Fruit fly (Drosophila melanogaster) whole organism, prepupa: ENCODE results near the gene CG46244.

Experiments
- Blimp-1 ChIP-seq: fragments of 200-800 bp; sonication (Bioruptor generic); optimal IDR thresholded peaks from 3 replicates; lab custom pipeline; 2017; ENCODE audit warnings: missing biosample characterization, missing genetic modification characterization, mild to moderate bottlenecking, moderate library complexity, missing genetic modification reagents
- CG10631 ChIP-seq: fragments of 200-800 bp; sonication (Bioruptor generic); optimal IDR thresholded peaks from 2 replicates; lab custom pipeline; 2016; ENCODE audit warnings: missing biosample characterization, missing genetic modification characterization
- CG10669 ChIP-seq: fragments of 200-800 bp; sonication (Bioruptor generic); optimal IDR thresholded peaks from 3 replicates; lab custom pipeline; 2018; ENCODE audit warnings: missing biosample characterization, mild to moderate bottlenecking, missing genetic modification characterization, moderate library complexity
- CG11762 ChIP-seq: fragments of 200-800 bp; sonication (Bioruptor generic); optimal IDR thresholded peaks from 3 replicates; lab custom pipeline; 2016; ENCODE audit warnings: missing biosample characterization, missing genetic modification characterization; ENCODE audit not compliant: insufficient read depth
- CG11902 ChIP-seq: fragments of 200-800 bp; sonication (Bioruptor generic); optimal IDR thresholded peaks from 3 replicates; lab custom pipeline; 2016; ENCODE audit warnings: missing biosample characterization, missing genetic modification characterization
- CG15336 ChIP-seq: fragments of 200-800 bp; sonication (Bioruptor generic); IDR thresholded peaks from 2 replicates; pipeline ENCODE4 v1.3.6; 2022; ENCODE audit warnings: missing biosample characterization, missing genetic modification characterization
- CG1621 ChIP-seq: fragments of 200-800 bp; sonication (Bioruptor generic); optimal IDR thresholded peaks from 3 replicates; lab custom pipeline; 2018; ENCODE audit warnings: missing biosample characterization, mild to moderate bottlenecking, missing genetic modification characterization
- CG16779 ChIP-seq: fragments of 200-800 bp; sonication (Bioruptor generic); optimal IDR thresholded peaks from 3 replicates; lab custom pipeline; 2017; ENCODE audit warnings: missing biosample characterization, mild to moderate bottlenecking, missing genetic modification characterization
- CG3032 ChIP-seq: fragments of 200-800 bp; optimal IDR thresholded peaks from 2 replicates; lab custom pipeline; 2019; ENCODE audit warnings: missing biosample characterization, mild to moderate bottlenecking, missing genetic modification characterization, moderate library complexity
- CG31627 ChIP-seq: fragments of 200-800 bp; sonication (Bioruptor generic); optimal IDR thresholded peaks from 3 replicates; lab custom pipeline; 2016; ENCODE audit warnings: missing biosample characterization, missing genetic modification characterization
- CG34406 ChIP-seq: fragments of 200-800 bp; sonication (Bioruptor generic); optimal IDR thresholded peaks from 3 replicates; lab custom pipeline; 2016; ENCODE audit warnings: missing biosample characterization, missing genetic modification characterization
- CG3919 ChIP-seq: fragments of 200-800 bp; sonication (Bioruptor generic); optimal IDR thresholded peaks from 3 replicates; lab custom pipeline; 2016; ENCODE audit warnings: missing biosample characterization, missing genetic modification characterization
- CG4318 ChIP-seq: fragments of 200-800 bp; sonication (Bioruptor generic); optimal IDR thresholded peaks from 3 replicates; lab custom pipeline; 2017; ENCODE audit warnings: missing biosample characterization, mild to moderate bottlenecking, missing genetic modification characterization
- CG6163 ChIP-seq: fragments of 200-800 bp; sonication (Bioruptor generic); IDR thresholded peaks from 3 replicates; pipeline ENCODE4 v1.3.6; 2022; ENCODE audit warnings: missing biosample characterization, missing genetic modification characterization
- CG6276 ChIP-seq: fragments of 200-800 bp; sonication (Bioruptor generic); optimal IDR thresholded peaks from 2 replicates; lab custom pipeline; 2017; ENCODE audit warnings: missing biosample characterization, mild to moderate bottlenecking, missing genetic modification characterization
- CG6808 ChIP-seq: fragments of 200-800 bp; sonication (Bioruptor generic); optimal IDR thresholded peaks from 3 replicates; lab custom pipeline; 2017; ENCODE audit warnings: missing biosample characterization, missing genetic modification characterization, mild to moderate bottlenecking, moderate library complexity, missing genetic modification reagents
- CG7368 ChIP-seq: fragments of 200-800 bp; sonication (Bioruptor generic); optimal IDR thresholded peaks from 3 replicates; lab custom pipeline; 2016; ENCODE audit warnings: missing biosample characterization, missing genetic modification characterization
- CG8119 ChIP-seq: fragments of 200-800 bp; sonication (Bioruptor generic); IDR thresholded peaks from 3 replicates; pipeline ENCODE4 v1.3.6; 2022; ENCODE audit warnings: missing biosample characterization, missing genetic modification characterization
- CG8319 ChIP-seq: fragments of 200-800 bp; sonication (Bioruptor generic); optimal IDR thresholded peaks from 3 replicates; lab custom pipeline; 2016; ENCODE audit warnings: missing biosample characterization, missing genetic modification characterization
- CG9139 ChIP-seq: fragments of 200-800 bp; sonication (Bioruptor generic); optimal IDR thresholded peaks from 3 replicates; lab custom pipeline; 2017; ENCODE audit warnings: missing biosample characterization, mild to moderate bottlenecking, missing genetic modification characterization
- Eip75B ChIP-seq: fragments of 200-800 bp; sonication (Bioruptor generic); optimal IDR thresholded peaks from 3 replicates; lab custom pipeline; 2016; ENCODE audit warnings: missing biosample characterization, missing genetic modification characterization
- Eip78C ChIP-seq: fragments of 200-800 bp; sonication (Bioruptor generic); peaks from one replicate; lab custom pipeline; 2016; ENCODE audit warnings: missing biosample characterization, missing genetic modification characterization
- Eip93F ChIP-seq: fragments of 200-800 bp; sonication (Bioruptor generic); optimal IDR thresholded peaks from 2 replicates; lab custom pipeline; 2016; ENCODE audit warnings: missing biosample characterization, mild to moderate bottlenecking, missing genetic modification characterization
- Gug ChIP-seq: fragments of 200-800 bp; sonication (Bioruptor generic); IDR thresholded peaks from 2 replicates; pipeline ENCODE4 v1.3.6; 2022; ENCODE audit warnings: missing biosample characterization, missing genetic modification characterization
- Hr38 ChIP-seq: sonication (Bioruptor generic); optimal IDR thresholded peaks from 2 replicates; lab custom pipeline; 2016; ENCODE audit warnings: missing biosample characterization, missing genetic modification characterization
- Hr39 ChIP-seq: fragments of 200-800 bp; sonication (Bioruptor generic); optimal IDR thresholded peaks from 2 replicates; lab custom pipeline; 2016; ENCODE audit warnings: missing biosample characterization, missing genetic modification characterization
- Hr4 ChIP-seq: fragments of 200-800 bp; sonication (Bioruptor generic); optimal IDR thresholded peaks from 3 replicates; lab custom pipeline; 2016; ENCODE audit warnings: missing biosample characterization, missing genetic modification characterization
- Lpt ChIP-seq: fragments of 200-800 bp; sonication (Bioruptor generic); optimal IDR thresholded peaks from 3 replicates; lab custom pipeline; 2016; ENCODE audit warnings: missing biosample characterization, missing genetic modification characterization
- Met ChIP-seq: fragments of 200-800 bp; sonication (Bioruptor generic); optimal IDR thresholded peaks from 3 replicates; lab custom pipeline; 2016; ENCODE audit warnings: missing biosample characterization, missing genetic modification characterization
- OdsH ChIP-seq: fragments of 200-800 bp; sonication (Bioruptor generic); optimal IDR thresholded peaks from 3 replicates; lab custom pipeline; 2016; ENCODE audit warnings: missing biosample characterization, missing genetic modification characterization
- Smox ChIP-seq: fragments of 200-800 bp; sonication (Bioruptor generic); optimal IDR thresholded peaks from 3 replicates; lab custom pipeline; 2016; ENCODE audit warnings: missing biosample characterization, missing genetic modification characterization
- Sox102F ChIP-seq: fragments of 200-800 bp; sonication (Bioruptor generic); optimal IDR thresholded peaks from 2 replicates; lab custom pipeline; 2016; ENCODE audit warnings: missing biosample characterization, mild to moderate bottlenecking, missing genetic modification characterization
- Sox14 ChIP-seq: fragments of 200-800 bp; sonication (Bioruptor generic); optimal IDR thresholded peaks from 3 replicates; lab custom pipeline; 2016; ENCODE audit warnings: missing biosample characterization, missing genetic modification characterization
- Sox15 ChIP-seq: fragments of 200-800 bp; sonication (Bioruptor generic); optimal IDR thresholded peaks from 3 replicates; lab custom pipeline; 2016; ENCODE audit warnings: missing biosample characterization, missing genetic modification characterization
- achi ChIP-seq: fragments of 200-800 bp; sonication (Bioruptor generic); optimal IDR thresholded peaks from 3 replicates; lab custom pipeline; 2016; ENCODE audit warnings: missing biosample characterization, missing genetic modification characterization
- acj6 ChIP-seq: fragments of 200-800 bp; sonication (Bioruptor generic); optimal IDR thresholded peaks from 3 replicates; lab custom pipeline; 2016; ENCODE audit warnings: missing biosample characterization, missing genetic modification characterization
- cyc ChIP-seq: fragments of 200-800 bp; sonication (Bioruptor generic); optimal IDR thresholded peaks from 3 replicates; lab custom pipeline; 2016; ENCODE audit warnings: missing biosample characterization, missing genetic modification characterization
- dsx ChIP-seq: fragments of 200-800 bp; optimal IDR thresholded peaks from 3 replicates; lab custom pipeline; 2019; ENCODE audit warnings: missing biosample characterization, mild to moderate bottlenecking, missing genetic modification characterization, moderate library complexity; ENCODE audit not compliant: poor library complexity, severe bottlenecking
- eg ChIP-seq: fragments of 200-800 bp; sonication (Bioruptor generic); IDR thresholded peaks from 3 replicates; pipeline ENCODE4 v1.3.6; 2022; ENCODE audit warnings: missing biosample characterization, missing genetic modification characterization
- esn ChIP-seq: fragments of 200-800 bp; sonication (Bioruptor generic); optimal IDR thresholded peaks from 2 replicates; lab custom pipeline; 2016; ENCODE audit warnings: missing biosample characterization, mild to moderate bottlenecking, missing genetic modification characterization, moderate library complexity
- fd59A ChIP-seq: fragments of 200-800 bp; sonication (Bioruptor generic); optimal IDR thresholded peaks from 2 replicates; lab custom pipeline; 2017; ENCODE audit warnings: missing biosample characterization, mild to moderate bottlenecking, missing genetic modification characterization, missing genetic modification reagents
- fkh ChIP-seq: fragments of 200-800 bp; sonication (Bioruptor generic); optimal IDR thresholded peaks from 3 replicates; lab custom pipeline; 2017; ENCODE audit warnings: missing biosample characterization, mild to moderate bottlenecking, missing genetic modification characterization, moderate library complexity
- lz ChIP-seq: fragments of 200-800 bp; sonication (Bioruptor generic); optimal IDR thresholded peaks from 3 replicates; lab custom pipeline; 2016; ENCODE audit warnings: missing biosample characterization, missing genetic modification characterization
- net ChIP-seq: fragments of 200-800 bp; sonication (Bioruptor generic); optimal IDR thresholded peaks from 3 replicates; lab custom pipeline; 2016; ENCODE audit warnings: missing biosample characterization, missing genetic modification characterization
- pdm3 ChIP-seq: fragments of 200-800 bp; sonication (Bioruptor generic); optimal IDR thresholded peaks from 3 replicates; lab custom pipeline; 2016; ENCODE audit warnings: missing biosample characterization, missing genetic modification characterization
- salr ChIP-seq, 2 experiments: fragments of 200-800 bp; sonication (Bioruptor generic); optimal IDR thresholded peaks; 3 replicates each; lab custom pipeline; 2016 to 2018; ENCODE audit warnings: missing biosample characterization in 2 of 2, missing genetic modification characterization in 2 of 2, mild to moderate bottlenecking in 1 of 2
- topi ChIP-seq: fragments of 200-800 bp; sonication (Bioruptor generic); optimal IDR thresholded peaks from 3 replicates; lab custom pipeline; 2016; ENCODE audit warnings: missing biosample characterization, missing genetic modification characterization
- vri ChIP-seq: fragments of 200-800 bp; sonication (Bioruptor generic); optimal IDR thresholded peaks from 3 replicates; lab custom pipeline; 2016; ENCODE audit warnings: missing biosample characterization, mild to moderate bottlenecking, missing genetic modification characterization

CG46244 gene

dm6 chr2L:19577187-19577765, 29.1 kb upstream of the CG46244 start, which contains the start of the genes spi and msb1l:
Gene spi (minus strand): TSS chr2L:19577315.
Gene msb1l (plus strand): TSS chr2L:19577701.
- peak; percentile 41 for TF ChIP-seq acj6
- TF ChIP-seq vri (GFP tag; lab: Kevin White, UChicago): no peak
- peak; percentile 5 for TF ChIP-seq CG11902 (GFP tag; lab: Kevin White, UChicago)
- TF ChIP-seq CG6163: no peak
- TF ChIP-seq Eip93F: no peak
- TF ChIP-seq CG4318 (GFP tag; lab: Kevin White, UChicago): no peak
- peak; percentile 45 for TF ChIP-seq Smox (GFP tag; lab: Kevin White, UChicago)
- no peak for TF ChIP-seq CG15336 (GFP tag; lab: Robert Waterston, UW)
- TF ChIP-seq CG3032 (tag; lab: Kevin White, UChicago): peak; percentile 57
- TF ChIP-seq Hr4 (GFP tag; lab: Kevin White, UChicago): peak; percentile 27
- peak; percentile 12 for TF ChIP-seq achi (GFP tag; lab: Kevin White, UChicago)
- TF ChIP-seq CG34406: no peak
- TF ChIP-seq Lpt (GFP tag; lab: Kevin White, UChicago): no peak
- TF ChIP-seq Hr38 (GFP tag; lab: Kevin White, UChicago): no peak
- TF ChIP-seq fd59A: no peak
- peak; percentile 16 for TF ChIP-seq CG8319 (GFP tag; lab: Kevin White, UChicago)
- no peak for TF ChIP-seq Gug (GFP tag; lab: Robert Waterston, UW)
- TF ChIP-seq Sox15 (GFP tag; lab: Kevin White, UChicago): peak; percentile 21
- peak; percentile 15 for TF ChIP-seq CG3919 (GFP tag; lab: Kevin White, UChicago)
- TF ChIP-seq CG11762 (GFP tag; lab: Kevin White, UChicago): no peak
- TF ChIP-seq fkh: no peak
- 0 out of 3 replicates have a peak, but pooled peaks have one; percentile 2 for TF ChIP-seq eg (GFP tag; lab: Robert Waterston, UW)
- peak; percentile 9 for TF ChIP-seq Hr39 (GFP tag; lab: Kevin White, UChicago)
- TF ChIP-seq pdm3 (GFP tag; lab: Kevin White, UChicago): peak; percentile 42
- no peak for TF ChIP-seq CG8119 (GFP tag; lab: Robert Waterston, UW)
- TF ChIP-seq CG6808 (GFP tag; lab: Kevin White, UChicago): no peak
- peak; percentile 50 for TF ChIP-seq OdsH (GFP tag; lab: Kevin White, UChicago)
- peak; percentile 58 for TF ChIP-seq Eip78C (GFP tag; lab: Kevin White, UChicago)
- no peak for TF ChIP-seq CG9139 (GFP tag; lab: Kevin White, UChicago)
- peak; percentile 55 for TF ChIP-seq esn (GFP tag; lab: Kevin White, UChicago)
- no peak for TF ChIP-seq CG7368
- TF ChIP-seq CG10669 (GFP tag; lab: Kevin White, UChicago): no peak
- no peak for TF ChIP-seq Eip75B (GFP tag; lab: Kevin White, UChicago)
- peak; percentile 33 for TF ChIP-seq lz (GFP tag; lab: Kevin White, UChicago)
- no peak for TF ChIP-seq Sox102F (GFP tag; lab: Kevin White, UChicago)
- peak; percentile 1 for TF ChIP-seq Sox14 (GFP tag; lab: Kevin White, UChicago)
- TF ChIP-seq dsx: no peak
- peak; percentile 14 for TF ChIP-seq Blimp-1 (GFP tag; lab: Kevin White, UChicago)
- TF ChIP-seq CG10631 (GFP tag; lab: Kevin White, UChicago): peak; percentile 66
- TF ChIP-seq CG1621 (tag; lab: Kevin White, UChicago): no peak
- no peak for TF ChIP-seq CG6276
- TF ChIP-seq cyc (GFP tag; lab: Kevin White, UChicago): peak; percentile 48
- TF ChIP-seq net (GFP tag; lab: Kevin White, UChicago): no peak
- TF ChIP-seq Met: peak; percentile 25
- no peak for TF ChIP-seq CG16779 (tag; lab: Kevin White, UChicago)
- TF ChIP-seq salr (GFP tag; optimal IDR thresholded peaks at IDR 0.05; lab: Kevin White, UChicago): no peak
- TF ChIP-seq topi (GFP tag; lab: Kevin White, UChicago): peak; percentile 12
- peak; percentile 12 for TF ChIP-seq CG31627 (GFP tag; lab: Kevin White, UChicago)
- TF ChIP-seq, all 60 proteins: peak for 23
